Comparison of ENCODE assay signal across 8 worm cellular contexts in the genomic region with DNA sequence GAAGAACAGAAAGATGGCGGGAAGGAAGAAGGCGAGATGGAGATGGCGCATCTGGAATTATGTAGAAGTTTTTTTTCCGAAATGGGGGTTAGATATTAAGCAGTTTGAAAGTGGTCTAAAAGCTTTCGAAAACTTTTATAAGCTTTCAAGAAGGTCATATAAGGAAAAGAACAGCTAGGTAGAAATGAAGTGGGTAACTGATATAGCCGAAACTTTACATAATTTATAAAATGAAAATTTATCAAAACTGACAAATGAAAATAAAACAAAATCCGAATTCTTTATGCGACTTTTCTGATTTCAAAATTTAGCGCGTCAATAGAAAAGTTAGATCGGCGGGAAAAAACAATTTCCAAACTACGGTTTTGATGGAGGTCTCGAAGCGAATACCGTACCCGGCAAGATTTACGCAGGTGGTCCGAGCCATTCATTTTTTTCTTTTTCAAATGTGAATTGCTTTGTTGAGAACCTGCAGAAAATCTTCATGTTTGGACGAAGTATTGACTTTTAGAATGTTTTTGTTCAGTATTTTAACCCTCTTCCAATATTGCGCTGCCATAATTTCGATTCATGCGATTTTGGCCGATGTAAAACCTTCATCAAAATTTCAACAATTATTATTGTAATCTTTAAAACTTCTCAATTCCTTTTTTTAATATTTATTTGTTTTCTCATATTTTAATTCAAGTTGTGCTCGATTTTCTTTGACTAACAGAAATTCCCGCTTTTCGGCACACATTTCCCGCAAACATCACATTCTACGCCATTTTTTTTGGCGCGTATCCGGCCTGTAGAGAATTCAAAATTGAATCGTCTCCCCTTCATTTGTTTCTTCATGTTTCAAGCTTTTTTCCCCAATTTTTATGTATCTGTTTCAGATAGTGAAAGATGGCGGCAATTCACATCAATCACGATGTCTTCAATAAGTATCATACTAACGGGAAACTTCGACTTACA.
TF ChIP-seq lines count a peak whose summit lies in the region.

A gene (minus strand): TSS at position 51 of the 957 bp plus-strand sequence.
A gene (plus strand): TSS at position 879 of the 957 bp plus-strand sequence.

TF ChIP-seq in whole organism, L1 larva, 84 proteins besides CTCF, POLR2A, EP300 and RAD21 (continues in another document):
- TF ChIP-seq blmp-1 (tag; optimal IDR thresholded peaks at IDR 0.05; lab: Kevin White, UChicago) (peak; percentile 39), unc-62 (GFP tag; optimal IDR thresholded peaks at IDR 0.05; lab: Kevin White, UChicago) (no peak), mep-1 (tag; optimal IDR thresholded peaks at IDR 0.05; lab: Kevin White, UChicago) (peak; percentile 25), snu-23 (GFP tag; optimal IDR thresholded peaks at IDR 0.05; lab: Kevin White, UChicago) (peak; percentile 15), fkh-10 (GFP tag; optimal IDR thresholded peaks at IDR 0.05; lab: Kevin White, UChicago) (no peak), F16B12.6 (tag; optimal IDR thresholded peaks at IDR 0.05; lab: Kevin White, UChicago) (peak; percentile 78), lin-35 (GFP tag; optimal IDR thresholded peaks at IDR 0.05; lab: Kevin White, UChicago) (peak; percentile 59 to 76), hpl-2 (GFP tag; optimal IDR thresholded peaks at IDR 0.05; lab: Kevin White, UChicago) (no peak), rnt-1 (tag; optimal IDR thresholded peaks at IDR 0.05; lab: Kevin White, UChicago) (no peak), C04F5.9 (tag; optimal IDR thresholded peaks at IDR 0.05; lab: Kevin White, UChicago) (no peak)

TF ChIP-seq in whole organism, L2 larva, 48 proteins besides CTCF, POLR2A, EP300 and RAD21 (continues in another document):
- no peak for TF ChIP-seq snpc-4 (tag; optimal IDR thresholded peaks at IDR 0.05; lab: Kevin White, UChicago)
- TF ChIP-seq ztf-11 (tag; optimal IDR thresholded peaks at IDR 0.05; lab: Kevin White, UChicago) = no peak
- no peak for TF ChIP-seq dmd-4 (tag; optimal IDR thresholded peaks at IDR 0.05; lab: Kevin White, UChicago)
- TF ChIP-seq unc-62 (GFP tag; optimal IDR thresholded peaks at IDR 0.05; lab: Kevin White, UChicago) = no peak
- no peak for TF ChIP-seq mdl-1 (tag; optimal IDR thresholded peaks at IDR 0.05; lab: Kevin White, UChicago)
- TF ChIP-seq fos-1 (tag; optimal IDR thresholded peaks at IDR 0.05; lab: Kevin White, UChicago) = peak; percentile 9
- no peak for TF ChIP-seq elt-1 (tag; optimal IDR thresholded peaks at IDR 0.05; lab: Kevin White, UChicago)
- peak; percentile 55 for TF ChIP-seq C34F6.9 (tag; optimal IDR thresholded peaks at IDR 0.05; lab: Kevin White, UChicago)
- TF ChIP-seq skn-1 (tag; optimal IDR thresholded peaks at IDR 0.05; lab: Kevin White, UChicago) = no peak
- TF ChIP-seq lin-11 (tag; optimal IDR thresholded peaks at IDR 0.05; lab: Kevin White, UChicago) = no peak

TF ChIP-seq in whole organism, L3 larva, 47 proteins besides CTCF, POLR2A, EP300 and RAD21:
- peak; percentile 54 for TF ChIP-seq pha-4 (tag; optimal IDR thresholded peaks at IDR 0.05; lab: Kevin White, UChicago)
- no peak for TF ChIP-seq mdl-1 (tag; optimal IDR thresholded peaks at IDR 0.05; lab: Kevin White, UChicago)
- TF ChIP-seq nfya-1 (tag; optimal IDR thresholded peaks at IDR 0.05; lab: Kevin White, UChicago; ENCODE audit: insufficient read depth) = peak; percentile 15

TF ChIP-seq in whole organism, L4 larva, 104 proteins besides CTCF, POLR2A, EP300 and RAD21 (continues in another document):
- TF ChIP-seq set-16 (GFP tag; IDR thresholded peaks at IDR 0.05; lab: Robert Waterston, UW) (no peak), mes-2 (tag; optimal IDR thresholded peaks at IDR 0.05; lab: Kevin White, UChicago; ENCODE audit: poor library complexity, severe bottlenecking) (peak; percentile 55), Y48G9A.11 (GFP tag; IDR thresholded peaks at IDR 0.05; lab: Robert Waterston, UW) (peak; percentile 43; the same call in 1 of the 2 replicates), F49E8.2 (tag; optimal IDR thresholded peaks at IDR 0.05; lab: Kevin White, UChicago; ENCODE audit: borderline replicate concordance) (peak; percentile 44), dpl-1 (GFP tag; optimal IDR thresholded peaks at IDR 0.05; lab: Kevin White, UChicago) (peak; percentile 73), hlh-30 (tag; optimal IDR thresholded peaks at IDR 0.05; lab: Kevin White, UChicago; ENCODE audit: insufficient read depth) (peak; percentile 13), zip-11 (GFP tag; IDR thresholded peaks at IDR 0.05; lab: Robert Waterston, UW) (no peak), unc-130 (GFP tag; optimal IDR thresholded peaks at IDR 0.05; lab: Kevin White, UChicago) (peak; percentile 72), aha-1 (tag; lab: Kevin White, UChicago) (peak; percentile 88), ceh-28 (tag; optimal IDR thresholded peaks at IDR 0.05; lab: Kevin White, UChicago) (no peak), dmd-8 (GFP tag; IDR thresholded peaks at IDR 0.05; lab: Robert Waterston, UW) (no peak)

TF ChIP-seq in whole organism, early embryonic, 17 proteins besides CTCF, POLR2A, EP300 and RAD21:
- TF ChIP-seq aly-1 (tag; optimal IDR thresholded peaks at IDR 0.05; lab: Kevin White, UChicago) (no peak), tbx-11 (GFP tag; IDR thresholded peaks at IDR 0.05; lab: Robert Waterston, UW) (no peak), F13C5.2 (tag; optimal IDR thresholded peaks at IDR 0.05; lab: Kevin White, UChicago) (peak; percentile 39), flt-1 (GFP tag; IDR thresholded peaks at IDR 0.05; lab: Robert Waterston, UW) (0 out of 2 replicates have a peak, but pooled peaks have one; percentile 30), tra-4 (tag; optimal IDR thresholded peaks at IDR 0.05; lab: Kevin White, UChicago) (no peak)

TF ChIP-seq in whole organism, midembryonic, 9 proteins besides CTCF, POLR2A, EP300 and RAD21:
- TF ChIP-seq ztf-23 (GFP tag; IDR thresholded peaks at IDR 0.05; lab: Robert Waterston, UW) (0 out of 2 replicates have a peak, but pooled peaks have one; percentile 9), ztf-29 (GFP tag; IDR thresholded peaks at IDR 0.05; lab: Robert Waterston, UW) (no peak)

TF ChIP-seq in whole organism, mixed stage, embryonic, 35 proteins besides CTCF, POLR2A, EP300 and RAD21:
- TF ChIP-seq pha-4 (tag; optimal IDR thresholded peaks at IDR 0.05; lab: Kevin White, UChicago) (no peak), nhr-237 (tag; optimal IDR thresholded peaks at IDR 0.05; lab: Kevin White, UChicago) (peak; percentile 6), mep-1 (tag; optimal IDR thresholded peaks at IDR 0.05; lab: Kevin White, UChicago) (peak; percentile 43), hlh-1 (tag; optimal IDR thresholded peaks at IDR 0.05; lab: Kevin White, UChicago) (no peak), mls-2 (tag; optimal IDR thresholded peaks at IDR 0.05; lab: Kevin White, UChicago) (no peak), elt-1 (tag; optimal IDR thresholded peaks at IDR 0.05; lab: Kevin White, UChicago; ENCODE audit: borderline replicate concordance, insufficient read depth) (no peak), nhr-28 (tag; optimal IDR thresholded peaks at IDR 0.05; lab: Kevin White, UChicago) (no peak)

TF ChIP-seq in whole organism, young adult, 124 proteins besides CTCF, POLR2A, EP300 and RAD21 (continues in another document):
- TF ChIP-seq hmg-1.2 (GFP tag; IDR thresholded peaks at IDR 0.05; lab: Robert Waterston, UW) (peak; percentile 57; the same call in 1 of the 2 replicates), ztf-28 (GFP tag; IDR thresholded peaks at IDR 0.05; lab: Robert Waterston, UW) (no peak), ekl-4 (GFP tag; IDR thresholded peaks at IDR 0.05; lab: Robert Waterston, UW) (peak; percentile 76), sdz-38 (tag; optimal IDR thresholded peaks at IDR 0.05; lab: Kevin White, UChicago) (no peak), aptf-3 (GFP tag; IDR thresholded peaks at IDR 0.05; lab: Robert Waterston, UW) (no peak), F33H1.4 (GFP tag; IDR thresholded peaks at IDR 0.05; lab: Robert Waterston, UW) (peak; percentile 97), F52B5.7 (tag; optimal IDR thresholded peaks at IDR 0.05; lab: Kevin White, UChicago) (no peak), snpc-1.3 (tag; optimal IDR thresholded peaks at IDR 0.05; lab: Kevin White, UChicago; ENCODE audit: insufficient read depth) (peak; percentile 63), Y67H2A.10 (GFP tag; conservative IDR thresholded peaks at IDR 0.05; lab: Robert Waterston, UW) (no peak), ztf-18 (tag; optimal IDR thresholded peaks at IDR 0.05; lab: Kevin White, UChicago) (no peak), ceh-58 (GFP tag; IDR thresholded peaks at IDR 0.05; lab: Robert Waterston, UW) (no peak), efl-1 (GFP tag; optimal IDR thresholded peaks at IDR 0.05; lab: Kevin White, UChicago) (peak; percentile 97), T26A5.8 (tag; optimal IDR thresholded peaks at IDR 0.05; lab: Kevin White, UChicago) (no peak), ama-1 (optimal IDR thresholded peaks at IDR 0.05; lab: Kevin White, UChicago) (no peak), ama-1 (GFP tag; optimal IDR thresholded peaks at IDR 0.05; lab: Kevin White, UChicago) (no peak), K12H6.12 (tag; optimal IDR thresholded peaks at IDR 0.05; lab: Kevin White, UChicago) (no peak), F55B11.4 (tag; optimal IDR thresholded peaks at IDR 0.05; lab: Kevin White, UChicago; ENCODE audit: borderline replicate concordance, insufficient read depth) (no peak), madf-3 (GFP tag; IDR thresholded peaks at IDR 0.05; lab: Robert Waterston, UW) (peak; percentile 80), ztf-6 (GFP tag; IDR thresholded peaks at IDR 0.05; lab: Robert Waterston, UW) (no peak), Y79H2A.3 (GFP tag; conservative IDR thresholded peaks at IDR 0.05; lab: Robert Waterston, UW) (no peak), atf-7 (tag; optimal IDR thresholded peaks at IDR 0.05; lab: Kevin White, UChicago) (no peak), chd-7 (tag; optimal IDR thresholded peaks at IDR 0.05; lab: Kevin White, UChicago) (no peak), lin-54 (GFP tag; optimal IDR thresholded peaks at IDR 0.05; lab: Kevin White, UChicago) (peak; percentile 85), nfyb-1 (GFP tag; IDR thresholded peaks at IDR 0.05; lab: Robert Waterston, UW) (no peak), hlh-26 (GFP tag; conservative IDR thresholded peaks at IDR 0.05; lab: Robert Waterston, UW) (no peak), F57C9.4 (tag; optimal IDR thresholded peaks at IDR 0.05; lab: Kevin White, UChicago) (no peak), dpff-1 (tag; optimal IDR thresholded peaks at IDR 0.05; lab: Kevin White, UChicago) (no peak), lin-35 (GFP tag; optimal IDR thresholded peaks at IDR 0.05; lab: Kevin White, UChicago) (peak in 1 of 3 experiments; percentile 81), Y95B8A.8 (GFP tag; IDR thresholded peaks at IDR 0.05; lab: Robert Waterston, UW) (0 out of 2 replicates have a peak, but pooled peaks have one; percentile 66), K11D2.4 (GFP tag; IDR thresholded peaks at IDR 0.05; lab: Robert Waterston, UW) (no peak), Y53F4B.3 (GFP tag; IDR thresholded peaks at IDR 0.05; lab: Robert Waterston, UW) (no peak), mes-4 (tag; optimal IDR thresholded peaks at IDR 0.05; lab: Kevin White, UChicago) (no peak), mcd-1 (GFP tag; IDR thresholded peaks at IDR 0.05; lab: Robert Waterston, UW) (peak; percentile 48), hrde-1 (tag; optimal IDR thresholded peaks at IDR 0.05; lab: Kevin White, UChicago; ENCODE audit: borderline replicate concordance) (no peak)
